Worm (Caenorhabditis elegans): ENCODE measurements around the gene str-247.

Gene str-247

ce11 chrV:3957608-3958007 lies 3.8 kb downstream of the str-247 start, which contains the start of gene cyp-34A5:
TSS of gene cyp-34A5 (minus strand) at chrV:3957708.
- TF ChIP-seq odd-2 (tag; optimal IDR thresholded peaks at IDR 0.05): no peak
- no peak for TF ChIP-seq T23F11.4 (GFP tag; optimal IDR thresholded peaks at IDR 0.05)
- no peak for TF ChIP-seq elt-2 (tag; optimal IDR thresholded peaks at IDR 0.05)
- TF ChIP-seq elt-4 (tag; optimal IDR thresholded peaks at IDR 0.05): no peak
- TF ChIP-seq ceh-31 (tag; optimal IDR thresholded peaks at IDR 0.05): no peak
- TF ChIP-seq ceh-19 (GFP tag; optimal IDR thresholded peaks at IDR 0.05): no peak
- TF ChIP-seq ztf-16 (tag; optimal IDR thresholded peaks at IDR 0.05): no peak
- TF ChIP-seq pag-3 (tag; optimal IDR thresholded peaks at IDR 0.05; ENCODE audit: borderline replicate concordance): no peak
- TF ChIP-seq ahr-1 (tag; optimal IDR thresholded peaks at IDR 0.05): no peak
- no peak for TF ChIP-seq ceh-22 (tag; optimal IDR thresholded peaks at IDR 0.05)
- TF ChIP-seq dmd-4 (tag; optimal IDR thresholded peaks at IDR 0.05; ENCODE audit: borderline replicate concordance): no peak
- no peak for TF ChIP-seq eyg-1 (tag; optimal IDR thresholded peaks at IDR 0.05)
- TF ChIP-seq ceh-18 (tag; optimal IDR thresholded peaks at IDR 0.05): no peak
- TF ChIP-seq sdc-2 (tag; optimal IDR thresholded peaks at IDR 0.05): no peak
- TF ChIP-seq lin-11 (tag; optimal IDR thresholded peaks at IDR 0.05): no peak
- TF ChIP-seq hlh-13 (GFP tag; optimal IDR thresholded peaks at IDR 0.05): no peak
- no peak for TF ChIP-seq che-1 (tag; optimal IDR thresholded peaks at IDR 0.05)
- TF ChIP-seq npax-4 (tag; optimal IDR thresholded peaks at IDR 0.05): no peak
- no peak for TF ChIP-seq ets-4 (tag; optimal IDR thresholded peaks at IDR 0.05)
- TF ChIP-seq pros-1 (tag; optimal IDR thresholded peaks at IDR 0.05): no peak

- TF ChIP-seq madf-2 (tag; optimal IDR thresholded peaks at IDR 0.05) (no peak), zip-5 (tag; optimal IDR thresholded peaks at IDR 0.05) (no peak), hlh-6 (tag; optimal IDR thresholded peaks at IDR 0.05) (no peak), hlh-8 (tag; optimal IDR thresholded peaks at IDR 0.05) (no peak), hlh-15 (tag; optimal IDR thresholded peaks at IDR 0.05) (no peak), tbx-7 (tag; optimal IDR thresholded peaks at IDR 0.05) (no peak), unc-86 (tag; optimal IDR thresholded peaks at IDR 0.05) (no peak), fkh-10 (GFP tag; optimal IDR thresholded peaks at IDR 0.05) (no peak), odd-2 (tag; optimal IDR thresholded peaks at IDR 0.05) (no peak), ceh-30 (tag; optimal IDR thresholded peaks at IDR 0.05) (no peak), Y22D7AL.16 (tag; optimal IDR thresholded peaks at IDR 0.05) (no peak), ets-4 (tag; optimal IDR thresholded peaks at IDR 0.05) (no peak), nhr-232 (tag; optimal IDR thresholded peaks at IDR 0.05) (no peak), ceh-45 (GFP tag; IDR thresholded peaks at IDR 0.05) (no peak), syd-9 (tag; optimal IDR thresholded peaks at IDR 0.05) (no peak), pag-3 (tag; optimal IDR thresholded peaks at IDR 0.05; ENCODE audit: borderline replicate concordance) (no peak), gmeb-2 (tag; optimal IDR thresholded peaks at IDR 0.05) (no peak)
These were observed 7.4 kb downstream of the str-247 start, which contains the start of gene cyp-34A6 for ce11 chrV:3961235-3961634. TSS of gene cyp-34A6 (minus strand) at chrV:3961335.

- TF ChIP-seq lin-11 (tag; optimal IDR thresholded peaks at IDR 0.05): no peak
- no peak for TF ChIP-seq elt-4 (tag; optimal IDR thresholded peaks at IDR 0.05)
- no peak for TF ChIP-seq ama-1 (optimal IDR thresholded peaks at IDR 0.05)
- TF ChIP-seq pat-9 (tag; optimal IDR thresholded peaks at IDR 0.05): no peak
- no peak for TF ChIP-seq hlh-8 (tag; optimal IDR thresholded peaks at IDR 0.05)
- no peak for TF ChIP-seq sdc-2 (tag; optimal IDR thresholded peaks at IDR 0.05)
- TF ChIP-seq ztf-16 (tag; optimal IDR thresholded peaks at IDR 0.05): no peak
- TF ChIP-seq fkh-10 (GFP tag; optimal IDR thresholded peaks at IDR 0.05): no peak
- TF ChIP-seq npax-4 (tag; optimal IDR thresholded peaks at IDR 0.05): no peak
- TF ChIP-seq ceh-48 (tag; optimal IDR thresholded peaks at IDR 0.05): no peak
- TF ChIP-seq pax-1 (tag; optimal IDR thresholded peaks at IDR 0.05): no peak
- TF ChIP-seq hlh-15 (tag; optimal IDR thresholded peaks at IDR 0.05): no peak
- TF ChIP-seq T23F11.4 (GFP tag; optimal IDR thresholded peaks at IDR 0.05): no peak
- TF ChIP-seq F13H6.1 (tag; optimal IDR thresholded peaks at IDR 0.05): no peak
- no peak for TF ChIP-seq ceh-14 (tag; optimal IDR thresholded peaks at IDR 0.05)
- TF ChIP-seq rnt-1 (tag; optimal IDR thresholded peaks at IDR 0.05): no peak
- TF ChIP-seq mec-3 (tag; optimal IDR thresholded peaks at IDR 0.05; ENCODE audit: borderline replicate concordance): no peak
- no peak for TF ChIP-seq fax-1 (tag; optimal IDR thresholded peaks at IDR 0.05)
These were observed 9.9 kb downstream of the str-247 start, which contains the start of gene cyp-34A7 for ce11 chrV:3963715-3964114. TSS of gene cyp-34A7 (minus strand) at chrV:3963815.

All from whole organism, late embryonic.